Worm (Caenorhabditis elegans) whole organism, young adult: Measurements from ENCODE around the gene F59A7.12.

ENCODE experiments used
- B0261.1 ChIP-seq: sonication (generic microtip); optimal IDR thresholded peaks from 2 replicates; lab custom pipeline; 2016; ENCODE audit warnings: mild to moderate bottlenecking, missing genetic modification characterization, moderate library complexity, missing compliant biosample characterization
- C06A6.2 ChIP-seq: fragments of 200-800 bp; sonication (Bioruptor generic); conservative IDR thresholded peaks from 2 replicates; pipeline ENCODE4 v1.3.6; 2022; ENCODE audit warnings: missing genetic modification characterization, missing compliant biosample characterization
- F39B2.1 ChIP-seq: fragments of 200-800 bp; sonication (Bioruptor generic); IDR thresholded peaks from 2 replicates; pipeline ENCODE4 v1.3.6; 2022; ENCODE audit warnings: missing genetic modification reagents, missing genetic modification characterization, missing compliant biosample characterization
- F52B5.7 ChIP-seq: sonication (generic microtip); optimal IDR thresholded peaks from 2 replicates; lab custom pipeline; 2016; ENCODE audit warnings: mild to moderate bottlenecking, missing genetic modification characterization, missing compliant biosample characterization
- F57C9.4 ChIP-seq: sonication (generic microtip); optimal IDR thresholded peaks from 2 replicates; lab custom pipeline; 2017; ENCODE audit warnings: mild to moderate bottlenecking, missing genetic modification characterization, missing compliant biosample characterization
- T07F8.4 ChIP-seq: sonication (generic microtip); optimal IDR thresholded peaks from 2 replicates; lab custom pipeline; 2016; ENCODE audit warnings: mild to moderate bottlenecking, missing genetic modification characterization, moderate library complexity, missing compliant biosample characterization
- T26A5.8 ChIP-seq: sonication (generic microtip); optimal IDR thresholded peaks from 2 replicates; lab custom pipeline; 2016; ENCODE audit warnings: missing genetic modification characterization, missing compliant biosample characterization
- Y95B8A.8 ChIP-seq: fragments of 200-800 bp; sonication (Bioruptor generic); IDR thresholded peaks from 2 replicates; pipeline ENCODE4 v1.3.6; 2022; ENCODE audit warnings: missing genetic modification reagents, missing genetic modification characterization, missing compliant biosample characterization
- aptf-2 ChIP-seq: fragments of 200-800 bp; sonication (Bioruptor generic); conservative IDR thresholded peaks from 2 replicates; pipeline ENCODE4 v1.3.6; 2022; ENCODE audit warnings: missing genetic modification reagents, missing genetic modification characterization, missing compliant biosample characterization
- attf-5 ChIP-seq: fragments of 200-800 bp; sonication (Bioruptor generic); optimal IDR thresholded peaks from 2 replicates; lab custom pipeline; 2018; ENCODE audit warnings: mild to moderate bottlenecking, missing genetic modification characterization, missing compliant biosample characterization
- attf-6 ChIP-seq: fragments of 200-800 bp; sonication (Bioruptor generic); IDR thresholded peaks from 2 replicates; pipeline ENCODE4 v1.3.6; 2022; ENCODE audit warnings: missing genetic modification reagents, missing genetic modification characterization, missing compliant biosample characterization
- bed-1 ChIP-seq: fragments of 200-800 bp; sonication (Bioruptor generic); IDR thresholded peaks from 2 replicates; pipeline ENCODE4 v1.3.6; 2022; ENCODE audit warnings: missing genetic modification reagents, missing genetic modification characterization, missing compliant biosample characterization
- ceh-27 ChIP-seq: fragments of 200-800 bp; sonication (Bioruptor generic); optimal IDR thresholded peaks from 2 replicates; lab custom pipeline; 2018; ENCODE audit warnings: mild to moderate bottlenecking, missing genetic modification characterization, moderate library complexity, missing compliant biosample characterization
- ceh-40 ChIP-seq: fragments of 200-800 bp; sonication (Bioruptor generic); IDR thresholded peaks from 2 replicates; pipeline ENCODE4 v1.3.6; 2022; ENCODE audit warnings: missing genetic modification characterization, missing compliant biosample characterization
- efl-1 ChIP-seq: fragments of 150-350 bp; optimal IDR thresholded peaks from 2 replicates; lab custom pipeline; 2014; ENCODE audit warnings: missing biosample characterization, missing genetic modification reagents, missing genetic modification characterization
- egrh-3 ChIP-seq: fragments of 200-800 bp; sonication (Bioruptor generic); IDR thresholded peaks from 2 replicates; pipeline ENCODE4 v1.3.6; 2022; ENCODE audit warnings: missing genetic modification reagents, missing genetic modification characterization, missing compliant biosample characterization
- hmg-1.2 ChIP-seq: fragments of 200-800 bp; sonication (Bioruptor generic); IDR thresholded peaks from 2 replicates; pipeline ENCODE4 v1.3.6; 2022; ENCODE audit warnings: missing genetic modification reagents, missing genetic modification characterization, missing compliant biosample characterization
- let-526 ChIP-seq: fragments of 200-800 bp; sonication (Bioruptor generic); IDR thresholded peaks from 2 replicates; pipeline ENCODE4 v1.3.6; 2022; ENCODE audit warnings: missing genetic modification reagents, missing genetic modification characterization, missing compliant biosample characterization
- lin-26 ChIP-seq: fragments of 200-800 bp; sonication (Bioruptor generic); IDR thresholded peaks from 2 replicates; pipeline ENCODE4 v1.3.6; 2022; ENCODE audit warnings: missing genetic modification reagents, missing genetic modification characterization, missing compliant biosample characterization
- lin-35 ChIP-seq, 3 experiments: fragments of 150-350 bp in 2 of 3; sonication (generic microtip) in 1 of 3; optimal IDR thresholded peaks; 2 replicates each; lab custom pipeline; 2014 to 2018; ENCODE audit warnings: missing biosample characterization in 3 of 3, missing genetic modification characterization in 3 of 3, missing genetic modification reagents in 3 of 3
- madf-6 ChIP-seq: fragments of 200-800 bp; sonication (Bioruptor generic); IDR thresholded peaks from 2 replicates; pipeline ENCODE4 v1.3.6; 2022; ENCODE audit warnings: missing genetic modification reagents, missing genetic modification characterization, missing compliant biosample characterization
- madf-8 ChIP-seq: fragments of 200-800 bp; sonication (Bioruptor generic); conservative IDR thresholded peaks from 2 replicates; pipeline ENCODE4 v1.3.6; 2022; ENCODE audit warnings: missing genetic modification reagents, missing genetic modification characterization, missing compliant biosample characterization
- mcd-1 ChIP-seq: fragments of 200-800 bp; sonication (Bioruptor generic); IDR thresholded peaks from 2 replicates; pipeline ENCODE4 v1.3.6; 2022; ENCODE audit warnings: missing genetic modification reagents, missing genetic modification characterization, missing compliant biosample characterization
- nfyb-1 ChIP-seq: fragments of 200-800 bp; sonication (Bioruptor generic); IDR thresholded peaks from 2 replicates; pipeline ENCODE4 v1.3.6; 2022; ENCODE audit warnings: missing genetic modification reagents, missing genetic modification characterization, missing compliant biosample characterization
- nhr-179 ChIP-seq: sonication (generic microtip); optimal IDR thresholded peaks from 2 replicates; lab custom pipeline; 2016; ENCODE audit warnings: mild to moderate bottlenecking, missing genetic modification characterization, missing compliant biosample characterization
- nhr-80 ChIP-seq: sonication (generic microtip); optimal IDR thresholded peaks from 2 replicates; lab custom pipeline; 2016; ENCODE audit warnings: missing genetic modification characterization, missing compliant biosample characterization
- rec-8 ChIP-seq, 2 experiments: sonication (generic microtip); optimal IDR thresholded peaks; 2 replicates each; lab custom pipeline; 2016; ENCODE audit warnings: mild to moderate bottlenecking in 2 of 2, missing genetic modification characterization in 2 of 2, missing genetic modification reagents in 2 of 2, missing genotype in 2 of 2, missing biosample characterization in 1 of 2, missing compliant biosample characterization in 1 of 2, moderate library complexity in 1 of 2
- rpc-1 ChIP-seq, 2 experiments: fragments of 150-350 bp in 1 of 2; sonication (generic microtip) in 1 of 2; optimal IDR thresholded peaks; 2 replicates each; lab custom pipeline; 2014 to 2018; ENCODE audit warnings: missing biosample characterization in 1 of 2, missing genetic modification characterization in 1 of 2, missing genetic modification reagents in 1 of 2, missing genotype in 1 of 2
- snpc-1.1 ChIP-seq: sonication (generic microtip); optimal IDR thresholded peaks from 2 replicates; lab custom pipeline; 2017; ENCODE audit warnings: missing genetic modification characterization, mild to moderate bottlenecking, missing compliant biosample characterization, antibody characterized with exemption, moderate library complexity, missing genotype, missing genetic modification reagents; ENCODE audit not compliant: insufficient read depth
- somi-1 ChIP-seq: fragments of 200-800 bp; sonication (Bioruptor generic); optimal IDR thresholded peaks from 2 replicates; lab custom pipeline; 2018; ENCODE audit warnings: mild to moderate bottlenecking, missing genetic modification characterization, missing compliant biosample characterization
- tbp1 ChIP-seq: fragments of 200-800 bp; sonication (Bioruptor generic); optimal IDR thresholded peaks from 2 replicates; lab custom pipeline; 2018; ENCODE audit warnings: mild to moderate bottlenecking, missing genetic modification characterization, missing compliant biosample characterization
- tbx-9 ChIP-seq: sonication (generic microtip); optimal IDR thresholded peaks from 2 replicates; lab custom pipeline; 2016; ENCODE audit warnings: borderline replicate concordance, missing genetic modification characterization, inconsistent platforms, missing compliant biosample characterization
- zfh-2 ChIP-seq: fragments of 200-800 bp; sonication (Bioruptor generic); conservative IDR thresholded peaks from 2 replicates; pipeline ENCODE4 v1.3.6; 2022; ENCODE audit warnings: missing genetic modification reagents, missing genetic modification characterization, missing compliant biosample characterization
- ztf-18 ChIP-seq: sonication (generic microtip); optimal IDR thresholded peaks from 2 replicates; lab custom pipeline; 2016; ENCODE audit warnings: missing genotype, mild to moderate bottlenecking, missing genetic modification characterization, missing compliant biosample characterization
- ztf-28 ChIP-seq: fragments of 200-800 bp; sonication (Bioruptor generic); IDR thresholded peaks from 2 replicates; pipeline ENCODE4 v1.3.6; 2022; ENCODE audit warnings: missing genetic modification reagents, missing genetic modification characterization, missing compliant biosample characterization

F59A7.12 gene

DNA sequence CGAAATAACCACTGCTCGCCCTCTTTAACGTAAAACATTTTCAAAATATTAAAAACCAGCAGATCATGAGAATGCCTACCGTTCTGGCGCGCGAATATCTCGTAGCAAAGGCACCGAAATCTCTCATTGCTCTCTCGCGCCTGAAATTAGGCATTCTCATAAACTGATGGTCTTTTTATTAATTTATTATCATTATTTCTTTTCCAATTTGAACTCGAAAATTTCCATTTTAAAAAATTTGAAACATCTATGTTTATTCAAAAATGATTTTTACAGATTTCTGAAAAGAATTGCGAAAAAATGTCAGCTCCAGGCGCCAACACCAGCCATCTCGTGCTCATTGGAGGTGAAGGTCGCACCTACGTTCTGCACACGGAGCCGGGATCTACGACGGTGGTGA lies at the start of gene F59A7.12:
Gene F59A7.12, plus strand, starts transcription at position 301 of the 400 bp plus-strand sequence.
- TF ChIP-seq tbp1 (GFP tag; lab: Kevin White, UChicago), result no peak
- TF ChIP-seq F52B5.7 (tag; lab: Kevin White, UChicago), result no peak
- no peak for TF ChIP-seq F39B2.1 (GFP tag; lab: Robert Waterston, UW)
- no peak for TF ChIP-seq ceh-27
- TF ChIP-seq somi-1 (GFP tag; lab: Kevin White, UChicago), result no peak
- TF ChIP-seq hmg-1.2 (GFP tag; lab: Robert Waterston, UW), result no peak
- TF ChIP-seq F57C9.4 (tag; lab: Kevin White, UChicago), result no peak
- TF ChIP-seq rpc-1 (optimal IDR thresholded peaks at IDR 0.05; lab: Kevin White, UChicago), result no peak
- no peak for TF ChIP-seq rpc-1 (tag; optimal IDR thresholded peaks at IDR 0.05; lab: Kevin White, UChicago)
- TF ChIP-seq snpc-1.1 (tag; lab: Kevin White, UChicago), result no peak

DNA sequence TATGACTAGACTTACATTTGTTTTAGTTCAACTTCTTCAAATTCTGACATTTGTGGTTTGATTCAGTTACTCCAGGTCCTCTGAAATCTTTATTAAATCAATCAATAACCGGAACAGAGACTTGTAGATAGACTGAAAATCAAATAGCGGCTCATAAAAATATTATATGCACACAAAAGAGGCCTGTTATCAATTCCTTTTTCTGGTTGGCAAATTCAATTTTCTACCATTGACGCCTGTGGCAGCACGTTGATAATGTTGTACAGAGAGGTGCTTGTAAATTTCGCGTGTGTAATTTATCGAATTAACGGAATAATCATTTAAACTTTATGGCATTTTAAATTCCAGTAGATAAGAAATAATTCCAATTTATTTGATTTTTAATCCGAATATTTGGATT lies 43.0 kb upstream of the F59A7.12 start, which contains the start of gene T08B1.1:
Gene T08B1.1, minus strand, starts transcription at position 92 of the 400 bp plus-strand sequence.
- peak; percentile 64 for TF ChIP-seq nhr-80 (tag; lab: Kevin White, UChicago)
- TF ChIP-seq bed-1 (GFP tag; lab: Robert Waterston, UW), result no peak

DNA sequence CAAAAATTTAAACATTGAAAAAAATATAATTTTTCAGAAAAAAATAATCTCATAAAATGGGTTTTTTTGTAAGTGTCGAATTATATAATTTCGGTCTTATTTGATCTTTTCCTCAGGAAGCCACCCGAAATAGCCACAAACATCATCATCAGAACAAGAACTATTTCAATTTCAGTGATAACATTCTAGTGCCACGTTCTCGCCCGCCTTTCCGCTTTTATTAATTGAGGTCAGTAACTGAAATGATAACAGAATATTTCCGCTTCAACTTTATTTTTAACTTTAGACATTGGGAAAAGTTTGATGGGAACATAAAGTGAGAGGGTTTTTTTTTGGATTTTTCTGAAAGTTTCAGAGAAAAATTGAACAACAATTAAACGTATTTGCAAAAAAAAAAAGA lies 40.8 kb upstream of the F59A7.12 start:
- no peak for TF ChIP-seq Y95B8A.8 (GFP tag; lab: Robert Waterston, UW)
- TF ChIP-seq nhr-80 (tag; lab: Kevin White, UChicago), result peak; percentile 42
- TF ChIP-seq rec-8 (tag; optimal IDR thresholded peaks at IDR 0.05; lab: Kevin White, UChicago), result no peak

DNA sequence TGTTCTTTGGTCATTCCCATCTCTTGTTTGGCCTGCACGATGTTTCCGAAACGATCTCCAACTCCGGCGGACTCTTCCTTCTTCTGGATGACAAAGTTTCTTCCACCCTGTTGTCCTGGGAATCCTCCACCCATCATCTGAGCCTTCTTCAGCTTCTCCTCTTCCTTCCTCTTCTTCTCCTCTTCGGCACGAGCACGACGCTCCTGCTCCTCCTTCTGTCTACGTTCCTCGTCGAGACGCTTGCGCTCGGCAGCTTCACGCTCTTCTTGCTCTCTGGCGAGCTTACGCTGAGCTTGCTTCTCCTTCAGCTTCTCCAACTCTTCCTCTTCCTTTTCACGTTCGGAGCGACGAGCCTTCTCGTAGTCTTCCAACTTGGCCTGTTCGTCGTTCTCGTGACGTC lies 38.6 kb upstream of the F59A7.12 start:
- TF ChIP-seq mcd-1 (GFP tag; lab: Robert Waterston, UW) (no peak), egrh-3 (peak; percentile 70), zfh-2 (GFP tag; lab: Robert Waterston, UW) (peak; percentile 84), lin-26 (GFP tag; lab: Robert Waterston, UW) (0 out of 2 replicates have a peak, but pooled peaks have one; percentile 32)

DNA sequence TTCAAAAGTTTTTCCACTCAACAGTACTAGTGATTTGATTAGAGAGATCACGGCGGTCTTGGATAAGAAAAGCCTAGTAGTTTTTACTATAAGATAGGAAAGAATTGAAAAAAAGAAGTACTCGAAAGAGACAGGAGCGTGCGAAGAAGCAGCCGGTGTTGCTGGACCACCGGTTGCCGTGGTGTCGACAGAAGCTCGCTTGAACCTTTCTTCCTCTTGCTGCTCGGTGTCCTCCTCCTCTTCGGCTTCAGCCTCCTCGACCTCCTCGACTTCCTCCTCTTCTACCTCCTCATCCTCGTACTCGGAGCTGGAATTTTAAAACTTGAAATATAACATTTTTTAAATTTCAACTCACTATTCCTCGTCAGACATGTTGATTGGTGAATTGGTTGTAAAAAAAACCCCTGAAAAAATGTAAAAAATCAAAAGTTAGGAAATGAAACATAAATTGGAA lies 37.4 kb upstream of the F59A7.12 start, which contains the start of gene tnt-4:
Gene tnt-4, minus strand, starts transcription at position 404 of the 454 bp plus-strand sequence.
- TF ChIP-seq T26A5.8 (tag; lab: Kevin White, UChicago), result no peak
- peak; percentile 55 for TF ChIP-seq zfh-2 (GFP tag; lab: Robert Waterston, UW)

DNA sequence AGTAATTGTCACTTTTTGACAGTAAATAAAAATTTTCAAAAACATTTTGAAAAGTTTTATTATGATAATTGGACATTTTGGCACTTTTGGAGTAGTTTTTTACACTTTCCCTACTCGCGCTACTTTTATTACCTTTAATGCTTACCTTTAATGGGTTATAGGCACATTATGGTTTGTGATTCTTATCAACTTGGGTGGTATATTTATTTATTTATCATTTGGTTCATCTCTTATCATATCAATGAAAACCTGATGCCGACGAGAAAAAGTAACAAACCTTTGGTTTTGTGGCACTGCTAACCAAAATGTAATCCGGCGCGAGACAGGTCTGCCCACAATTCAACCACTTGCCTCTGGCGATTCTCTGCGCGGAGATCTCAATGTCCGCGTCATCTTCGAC lies 31.6 kb upstream of the F59A7.12 start:
- TF ChIP-seq nhr-179 (tag; lab: Kevin White, UChicago) (no peak), ceh-40 (GFP tag; lab: Robert Waterston, UW) (no peak), T07F8.4 (tag; lab: Kevin White, UChicago) (no peak), ztf-28 (GFP tag; lab: Robert Waterston, UW) (no peak), madf-6 (GFP tag; lab: Robert Waterston, UW) (no peak), tbx-9 (no peak), attf-5 (GFP tag; lab: Kevin White, UChicago) (no peak), C06A6.2 (no peak), efl-1 (GFP tag; lab: Kevin White, UChicago) (no peak), let-526 (no peak), attf-6 (no peak), ztf-18 (tag; lab: Kevin White, UChicago) (no peak), nfyb-1 (no peak), madf-8 (no peak), aptf-2 (GFP tag; lab: Robert Waterston, UW) (no peak), B0261.1 (no peak), lin-35 (GFP tag; optimal IDR thresholded peaks at IDR 0.05; lab: Kevin White, UChicago) (no peak)
